Worm (Caenorhabditis elegans): ENCODE data around the gene ZK1290.13.

DNA sequence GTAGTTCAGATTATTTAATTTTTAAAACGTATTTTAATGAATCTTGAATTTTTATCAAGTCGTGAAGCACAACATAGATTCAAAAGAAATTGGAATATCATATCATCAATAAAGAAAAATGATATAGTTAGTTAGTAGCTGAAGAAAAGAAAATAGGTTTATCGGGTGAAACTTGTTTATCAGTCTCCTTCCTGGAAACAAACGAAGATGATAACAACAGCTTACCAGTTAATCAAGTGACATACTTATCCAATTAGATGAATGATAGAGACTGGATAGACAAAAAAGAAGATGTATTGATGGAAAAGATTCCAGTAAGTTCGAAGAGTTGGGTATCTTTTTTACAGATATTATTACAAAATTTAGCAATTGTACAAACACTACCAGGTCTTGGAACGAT is 8.1 kb downstream of the ZK1290.13 start:
- TF ChIP-seq him-1 (tag; optimal IDR thresholded peaks at IDR 0.05), result no peak
- TF ChIP-seq W03F9.2 (tag; optimal IDR thresholded peaks at IDR 0.05), result no peak
